Worm (Caenorhabditis elegans) whole organism, late embryonic: ENCODE measurements around the gene alh-2.

Source experiments
- C38D4.7 ChIP-seq: fragments of 200-800 bp; sonication (Bioruptor generic); optimal IDR thresholded peaks from 2 replicates; lab custom pipeline; 2018; ENCODE audit warnings: mild to moderate bottlenecking, missing genetic modification characterization, moderate library complexity, missing compliant biosample characterization
- K09A11.1 ChIP-seq: sonication (generic microtip); optimal IDR thresholded peaks from 2 replicates; lab custom pipeline; 2017; ENCODE audit warnings: antibody characterized with exemption, mild to moderate bottlenecking, missing genetic modification characterization, missing compliant biosample characterization; ENCODE audit not compliant: insufficient read depth
- T23F11.4 ChIP-seq: fragments of 200-800 bp; sonication (Bioruptor generic); optimal IDR thresholded peaks from 2 replicates; lab custom pipeline; 2018; ENCODE audit warnings: mild to moderate bottlenecking, missing genetic modification characterization, missing compliant biosample characterization
- ahr-1 ChIP-seq: sonication (generic microtip); optimal IDR thresholded peaks from 2 replicates; lab custom pipeline; 2016; ENCODE audit warnings: missing genetic modification characterization, missing compliant biosample characterization
- ceh-2 ChIP-seq: sonication (generic microtip); optimal IDR thresholded peaks from 2 replicates; lab custom pipeline; 2016; ENCODE audit warnings: missing genotype, missing genetic modification characterization, missing compliant biosample characterization
- ceh-31 ChIP-seq: sonication (generic microtip); optimal IDR thresholded peaks from 2 replicates; lab custom pipeline; 2016; ENCODE audit warnings: missing genetic modification characterization, missing compliant biosample characterization
- ceh-45 ChIP-seq: fragments of 200-800 bp; sonication (Bioruptor generic); IDR thresholded peaks from 2 replicates; pipeline ENCODE4 v1.3.6; 2022; ENCODE audit warnings: missing genetic modification reagents, missing genetic modification characterization, missing compliant biosample characterization
- ceh-9 ChIP-seq: sonication (generic microtip); optimal IDR thresholded peaks from 2 replicates; lab custom pipeline; 2016; ENCODE audit warnings: mild to moderate bottlenecking, missing genetic modification characterization, inconsistent platforms, missing compliant biosample characterization
- dve-1 ChIP-seq: sonication (generic microtip); optimal IDR thresholded peaks from 2 replicates; lab custom pipeline; 2017; ENCODE audit warnings: antibody characterized with exemption, mild to moderate bottlenecking, missing genetic modification characterization, missing compliant biosample characterization
- elt-4 ChIP-seq: sonication (generic microtip); optimal IDR thresholded peaks from 2 replicates; lab custom pipeline; 2016; ENCODE audit warnings: missing genetic modification characterization, missing compliant biosample characterization
- ets-4 ChIP-seq: sonication (generic microtip); optimal IDR thresholded peaks from 2 replicates; lab custom pipeline; 2016; ENCODE audit warnings: missing genetic modification characterization, missing compliant biosample characterization
- fkh-10 ChIP-seq: fragments of 150-350 bp; optimal IDR thresholded peaks from 2 replicates; lab custom pipeline; 2014; ENCODE audit warnings: missing biosample characterization, missing genetic modification reagents, missing genetic modification characterization
- fkh-6 ChIP-seq: sonication (generic microtip); optimal IDR thresholded peaks from 2 replicates; lab custom pipeline; 2016; ENCODE audit warnings: missing genetic modification characterization, missing compliant biosample characterization
- hlh-13 ChIP-seq: fragments of 200-800 bp; sonication (Bioruptor generic); optimal IDR thresholded peaks from 2 replicates; lab custom pipeline; 2018; ENCODE audit warnings: mild to moderate bottlenecking, missing genetic modification characterization, missing compliant biosample characterization
- hlh-8 ChIP-seq: sonication (generic microtip); optimal IDR thresholded peaks from 2 replicates; lab custom pipeline; 2016; ENCODE audit warnings: missing genotype, missing genetic modification characterization, missing compliant biosample characterization
- lim-6 ChIP-seq: sonication (generic microtip); optimal IDR thresholded peaks from 2 replicates; lab custom pipeline; 2016; ENCODE audit warnings: missing genetic modification characterization, missing compliant biosample characterization
- nhr-232 ChIP-seq: sonication (generic microtip); optimal IDR thresholded peaks from 2 replicates; lab custom pipeline; 2016; ENCODE audit warnings: missing genetic modification characterization, missing compliant biosample characterization
- npax-4 ChIP-seq: sonication (generic microtip); optimal IDR thresholded peaks from 2 replicates; lab custom pipeline; 2016; ENCODE audit warnings: missing genetic modification characterization, missing compliant biosample characterization
- odd-2 ChIP-seq: sonication (generic microtip); optimal IDR thresholded peaks from 2 replicates; lab custom pipeline; 2017; ENCODE audit warnings: antibody characterized with exemption, mild to moderate bottlenecking, missing genetic modification characterization, missing compliant biosample characterization
- pag-3 ChIP-seq: sonication (generic microtip); optimal IDR thresholded peaks from 2 replicates; lab custom pipeline; 2016; ENCODE audit warnings: missing compliant biosample characterization, missing genetic modification characterization, borderline replicate concordance
- pat-9 ChIP-seq: fragments of 200-800 bp; sonication (Bioruptor generic); optimal IDR thresholded peaks from 2 replicates; lab custom pipeline; 2018; ENCODE audit warnings: mild to moderate bottlenecking, missing genetic modification characterization, moderate library complexity, missing compliant biosample characterization
- pha-2 ChIP-seq: sonication (generic microtip); optimal IDR thresholded peaks from 2 replicates; lab custom pipeline; 2017; ENCODE audit warnings: mild to moderate bottlenecking, missing genetic modification characterization, missing compliant biosample characterization
- pha-4 ChIP-seq: fragments of 150-350 bp; optimal IDR thresholded peaks from 2 replicates; lab custom pipeline; 2018; ENCODE audit warnings: missing biosample characterization, missing genetic modification reagents, missing genetic modification characterization
- pros-1 ChIP-seq: fragments of 150-350 bp; optimal IDR thresholded peaks from 2 replicates; lab custom pipeline; 2014; ENCODE audit warnings: missing biosample characterization, missing genetic modification reagents, missing genetic modification characterization
- rnt-1 ChIP-seq: sonication (generic microtip); optimal IDR thresholded peaks from 2 replicates; lab custom pipeline; 2016; ENCODE audit warnings: missing genetic modification characterization, missing compliant biosample characterization
- sdc-2 ChIP-seq: sonication (generic microtip); optimal IDR thresholded peaks from 2 replicates; lab custom pipeline; 2016; ENCODE audit warnings: missing genotype, missing genetic modification characterization, missing compliant biosample characterization
- sox-4 ChIP-seq: sonication (generic microtip); optimal IDR thresholded peaks from 2 replicates; lab custom pipeline; 2017; ENCODE audit warnings: mild to moderate bottlenecking, missing genetic modification characterization, inconsistent platforms, missing compliant biosample characterization
- syd-9 ChIP-seq: sonication (generic microtip); optimal IDR thresholded peaks from 2 replicates; lab custom pipeline; 2016; ENCODE audit warnings: mild to moderate bottlenecking, missing genetic modification characterization, moderate library complexity, missing compliant biosample characterization
- tbx-2 ChIP-seq: sonication (generic microtip); optimal IDR thresholded peaks from 2 replicates; lab custom pipeline; 2016; ENCODE audit warnings: missing genetic modification characterization, missing compliant biosample characterization
- unc-3 ChIP-seq, 2 experiments: fragments of 200-800 bp in 1 of 2; sonication (Bioruptor generic) in 1 of 2; sonication (generic microtip) in 1 of 2; conservative IDR thresholded peaks in 1 of 2; optimal IDR thresholded peaks in 1 of 2; 2 replicates each; pipeline versions ENCODE4 v1.3.6 to Lab custom; 2016 to 2022; ENCODE audit warnings: missing compliant biosample characterization in 2 of 2, missing genetic modification characterization in 2 of 2, missing genetic modification reagents in 1 of 2
- unc-86 ChIP-seq: sonication (generic microtip); optimal IDR thresholded peaks from 2 replicates; lab custom pipeline; 2016; ENCODE audit warnings: missing genetic modification characterization, missing compliant biosample characterization
- zip-5 ChIP-seq: sonication (generic microtip); optimal IDR thresholded peaks from 2 replicates; lab custom pipeline; 2016; ENCODE audit warnings: missing genetic modification characterization, missing compliant biosample characterization
- ztf-16 ChIP-seq: sonication (generic microtip); optimal IDR thresholded peaks from 2 replicates; lab custom pipeline; 2017; ENCODE audit warnings: missing genetic modification characterization, missing compliant biosample characterization

alh-2 gene

ce11 chrV:1643886-1644285, at the start of gene alh-2:
Gene alh-2 (plus strand): TSS chrV:1644169.
- no peak for TF ChIP-seq rnt-1 (tag; lab: Kevin White, UChicago)
- no peak for TF ChIP-seq pag-3 (tag; lab: Kevin White, UChicago)
- TF ChIP-seq pha-2 = no peak
- no peak for TF ChIP-seq ets-4 (tag; lab: Kevin White, UChicago)
- no peak for TF ChIP-seq ztf-16 (tag; lab: Kevin White, UChicago)
- TF ChIP-seq T23F11.4 (GFP tag; lab: Kevin White, UChicago) = no peak
- no peak for TF ChIP-seq syd-9
- no peak for TF ChIP-seq K09A11.1
- TF ChIP-seq fkh-10 (GFP tag; lab: Kevin White, UChicago) = no peak
- no peak for TF ChIP-seq ceh-45
- TF ChIP-seq tbx-2 (tag; lab: Kevin White, UChicago) = no peak
- TF ChIP-seq fkh-6 (tag; lab: Kevin White, UChicago) = no peak
- no peak for TF ChIP-seq pros-1 (tag; lab: Kevin White, UChicago)
- TF ChIP-seq npax-4 (tag; lab: Kevin White, UChicago) = no peak
- no peak for TF ChIP-seq sdc-2 (tag; lab: Kevin White, UChicago)
- TF ChIP-seq sox-4 (tag; lab: Kevin White, UChicago) = no peak
- TF ChIP-seq, all 69 proteins: peak for 0

ce11 chrV:1594554-1595092, 49.3 kb upstream of the alh-2 start:
- no peak for TF ChIP-seq hlh-8
- TF ChIP-seq ceh-2 = no peak
- TF ChIP-seq unc-86 = no peak
- TF ChIP-seq lim-6 (tag; lab: Kevin White, UChicago) = no peak
- no peak for TF ChIP-seq hlh-13 (GFP tag; lab: Kevin White, UChicago)
- no peak for TF ChIP-seq pros-1 (tag; lab: Kevin White, UChicago)

- TF ChIP-seq unc-3 (GFP tag; conservative IDR thresholded peaks at IDR 0.05; lab: Robert Waterston, UW) (no peak), unc-3 (tag; optimal IDR thresholded peaks at IDR 0.05; lab: Kevin White, UChicago) (no peak), elt-4 (tag; lab: Kevin White, UChicago) (no peak), odd-2 (tag; lab: Kevin White, UChicago) (no peak), ceh-2 (no peak), pha-4 (tag; lab: Kevin White, UChicago) (no peak), ahr-1 (tag; lab: Kevin White, UChicago) (no peak), hlh-13 (GFP tag; lab: Kevin White, UChicago) (no peak), dve-1 (tag; lab: Kevin White, UChicago) (no peak), ceh-9 (no peak), nhr-232 (tag; lab: Kevin White, UChicago) (no peak), ceh-31 (tag; lab: Kevin White, UChicago) (no peak), pat-9 (tag; lab: Kevin White, UChicago) (no peak)
- TF ChIP-seq, all 69 proteins: peak for 0
Observed at ce11 chrV:1600561-1601088, 43.3 kb upstream of the alh-2 start, which contains the start of gene F16B4.2. Gene F16B4.2 (plus strand): TSS chrV:1601038.

DNA sequence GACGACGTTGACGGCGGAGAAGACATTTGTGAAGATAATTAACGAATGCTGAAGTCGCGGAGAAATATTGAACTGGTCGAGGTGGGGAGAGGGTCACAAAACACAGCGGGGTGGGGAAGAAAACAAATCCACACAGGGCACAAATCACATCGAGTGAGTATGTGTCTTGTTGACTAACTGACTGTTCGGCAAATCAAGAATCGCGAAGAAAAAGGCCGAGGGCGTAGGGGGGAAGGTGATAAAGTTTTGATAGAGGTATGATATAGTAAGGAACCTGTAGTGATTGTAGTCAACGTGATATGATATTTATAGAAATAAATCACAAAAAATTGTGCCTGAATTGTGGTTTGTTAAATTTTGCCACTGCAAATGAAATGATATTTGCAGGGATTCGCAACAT, 36.2 kb upstream of the alh-2 start, which contains the start of gene nhr-178:
Gene nhr-178 (minus strand): TSS at position 164 of the 400 bp plus-strand sequence.
- TF ChIP-seq unc-3 (GFP tag; conservative IDR thresholded peaks at IDR 0.05; lab: Robert Waterston, UW) (no peak), unc-3 (tag; optimal IDR thresholded peaks at IDR 0.05; lab: Kevin White, UChicago) (no peak), sox-4 (tag; lab: Kevin White, UChicago) (no peak), zip-5 (tag; lab: Kevin White, UChicago) (no peak), hlh-13 (GFP tag; lab: Kevin White, UChicago) (no peak), rnt-1 (tag; lab: Kevin White, UChicago) (no peak), C38D4.7 (no peak), ahr-1 (tag; lab: Kevin White, UChicago) (no peak), npax-4 (tag; lab: Kevin White, UChicago) (no peak)
